Fruit fly (Drosophila melanogaster) whole organism, embryonic: Measurements from ENCODE around the gene Gk1.

ENCODE experiments used
- ATbp ChIP-seq: fragments of 200-800 bp; sonication (Bioruptor generic); optimal IDR thresholded peaks from 2 replicates; lab custom pipeline; 2017; ENCODE audit warnings: missing biosample characterization, mild to moderate bottlenecking, missing genetic modification characterization, missing genetic modification reagents
- CG10462 ChIP-seq: fragments of 200-800 bp; sonication (Bioruptor generic); optimal IDR thresholded peaks from 2 replicates; lab custom pipeline; 2016; ENCODE audit warnings: missing biosample characterization, missing genetic modification characterization
- CG11247 ChIP-seq: fragments of 200-800 bp; sonication (Bioruptor generic); IDR thresholded peaks from 2 replicates; pipeline ENCODE4 v1.3.6; 2022; ENCODE audit warnings: missing biosample characterization, missing genetic modification characterization
- CG13624 ChIP-seq: fragments of 200-800 bp; sonication (Bioruptor generic); optimal IDR thresholded peaks from 2 replicates; lab custom pipeline; 2016; ENCODE audit warnings: missing biosample characterization, missing genetic modification characterization
- CG13894 ChIP-seq: fragments of 200-800 bp; sonication (Bioruptor generic); optimal IDR thresholded peaks from 3 replicates; lab custom pipeline; 2018; ENCODE audit warnings: missing biosample characterization, mild to moderate bottlenecking, missing genetic modification characterization, moderate library complexity
- CG14050 ChIP-seq: fragments of 200-800 bp; sonication (Bioruptor generic); IDR thresholded peaks from 3 replicates; pipeline ENCODE4 v1.3.6; 2022; ENCODE audit warnings: missing biosample characterization, missing genetic modification characterization
- CG14667 ChIP-seq: fragments of 200-800 bp; sonication (Bioruptor generic); IDR thresholded peaks from 2 replicates; pipeline ENCODE4 v1.3.6; 2022; ENCODE audit warnings: missing biosample characterization, missing genetic modification characterization
- CG14710 ChIP-seq: fragments of 200-800 bp; sonication (Bioruptor generic); optimal IDR thresholded peaks from 3 replicates; lab custom pipeline; 2019; ENCODE audit warnings: missing biosample characterization, mild to moderate bottlenecking, missing genetic modification characterization, moderate library complexity
- CG16863 ChIP-seq: fragments of 200-800 bp; sonication (Bioruptor generic); optimal IDR thresholded peaks from 3 replicates; lab custom pipeline; 2016; ENCODE audit warnings: missing biosample characterization, missing genetic modification characterization
- CG17359 ChIP-seq: fragments of 200-800 bp; sonication (Bioruptor generic); optimal IDR thresholded peaks from 3 replicates; lab custom pipeline; 2018; ENCODE audit warnings: missing biosample characterization, mild to moderate bottlenecking, missing genetic modification characterization, moderate library complexity
- CG17912 ChIP-seq: fragments of 200-800 bp; sonication (Bioruptor generic); optimal IDR thresholded peaks from 2 replicates; lab custom pipeline; 2018; ENCODE audit warnings: missing biosample characterization, mild to moderate bottlenecking, missing genetic modification characterization
- CG18599 ChIP-seq: fragments of 200-800 bp; sonication (Bioruptor generic); optimal IDR thresholded peaks from 3 replicates; lab custom pipeline; 2017; ENCODE audit warnings: missing biosample characterization, missing genetic modification characterization, mild to moderate bottlenecking, moderate library complexity, missing genetic modification reagents
- CG32772 ChIP-seq: fragments of 200-800 bp; sonication (Bioruptor generic); IDR thresholded peaks from 2 replicates; pipeline ENCODE4 v1.3.6; 2022; ENCODE audit warnings: missing biosample characterization, missing genetic modification characterization
- CG4360 ChIP-seq: fragments of 200-800 bp; sonication (Bioruptor generic); IDR thresholded peaks from 2 replicates; pipeline ENCODE4 v1.3.6; 2022; ENCODE audit warnings: missing biosample characterization, missing genetic modification characterization
- CG4404 ChIP-seq: fragments of 200-800 bp; sonication (Bioruptor generic); IDR thresholded peaks from 2 replicates; pipeline ENCODE4 v1.3.6; 2022; ENCODE audit warnings: missing biosample characterization, missing genetic modification characterization
- CG4707 ChIP-seq: fragments of 200-800 bp; sonication (Bioruptor generic); optimal IDR thresholded peaks from 2 replicates; lab custom pipeline; 2018; ENCODE audit warnings: missing biosample characterization, mild to moderate bottlenecking, missing genetic modification characterization, moderate library complexity
- CG5180 ChIP-seq: fragments of 200-800 bp; sonication (Bioruptor generic); optimal IDR thresholded peaks from 3 replicates; lab custom pipeline; 2017; ENCODE audit warnings: missing biosample characterization, missing genetic modification characterization, mild to moderate bottlenecking, moderate library complexity, missing genetic modification reagents
- CG6791 ChIP-seq: fragments of 200-800 bp; sonication (Bioruptor generic); IDR thresholded peaks from 3 replicates; pipeline ENCODE4 v1.3.6; 2022; ENCODE audit warnings: missing biosample characterization, missing genetic modification characterization; ENCODE audit not compliant: partially characterized antibody
- CG7745 ChIP-seq: fragments of 200-800 bp; sonication (Bioruptor generic); optimal IDR thresholded peaks from 2 replicates; lab custom pipeline; 2018; ENCODE audit warnings: missing biosample characterization, mild to moderate bottlenecking, missing genetic modification characterization, moderate library complexity
- CG8290 ChIP-seq, 3 experiments: fragments of 200-800 bp; sonication (Bioruptor generic); optimal IDR thresholded peaks; 2 replicates each; lab custom pipeline; 2016 to 2019; ENCODE audit warnings: missing biosample characterization in 3 of 3, missing genetic modification characterization in 3 of 3, mild to moderate bottlenecking in 2 of 3, moderate library complexity in 1 of 3
- CG9437 ChIP-seq: fragments of 200-800 bp; sonication (Bioruptor generic); optimal IDR thresholded peaks from 2 replicates; lab custom pipeline; 2018; ENCODE audit warnings: missing biosample characterization, mild to moderate bottlenecking, missing genetic modification characterization
- Elba2 ChIP-seq: fragments of 200-800 bp; sonication (Bioruptor generic); optimal IDR thresholded peaks from 3 replicates; lab custom pipeline; 2016; ENCODE audit warnings: missing biosample characterization, missing genetic modification characterization
- Fer1 ChIP-seq: fragments of 200-800 bp; sonication (Bioruptor generic); optimal IDR thresholded peaks from 2 replicates; lab custom pipeline; 2017; ENCODE audit warnings: missing biosample characterization, mild to moderate bottlenecking, missing genetic modification characterization
- HLH3B ChIP-seq: fragments of 200-800 bp; sonication (Bioruptor generic); IDR thresholded peaks from 2 replicates; pipeline ENCODE4 v1.3.6; 2022; ENCODE audit warnings: missing biosample characterization, missing genetic modification characterization
- Poxn ChIP-seq: fragments of 200-800 bp; sonication (Bioruptor generic); IDR thresholded peaks from 2 replicates; pipeline ENCODE4 v1.3.6; 2022; ENCODE audit warnings: missing biosample characterization, missing genetic modification characterization
- Sox102F ChIP-seq: fragments of 200-800 bp; sonication (Bioruptor generic); optimal IDR thresholded peaks from 2 replicates; lab custom pipeline; 2018; ENCODE audit warnings: missing biosample characterization, mild to moderate bottlenecking, missing genetic modification characterization, moderate library complexity
- amos ChIP-seq: fragments of 200-800 bp; sonication (Bioruptor generic); IDR thresholded peaks from 2 replicates; pipeline ENCODE4 v1.3.6; 2022; ENCODE audit warnings: missing biosample characterization, missing genetic modification characterization; ENCODE audit not compliant: partially characterized antibody
- az2 ChIP-seq: fragments of 200-800 bp; sonication (Bioruptor generic); optimal IDR thresholded peaks from 3 replicates; lab custom pipeline; 2016; ENCODE audit warnings: missing biosample characterization, missing genetic modification characterization
- bbx ChIP-seq: fragments of 200-800 bp; sonication (Bioruptor generic); IDR thresholded peaks from 2 replicates; pipeline ENCODE4 v1.3.6; 2022; ENCODE audit warnings: missing biosample characterization, missing genetic modification characterization; ENCODE audit not compliant: partially characterized antibody
- cg ChIP-seq: fragments of 200-800 bp; sonication (Bioruptor generic); optimal IDR thresholded peaks from 3 replicates; lab custom pipeline; 2019; ENCODE audit warnings: missing biosample characterization, mild to moderate bottlenecking, missing genetic modification characterization, moderate library complexity
- dan ChIP-seq: fragments of 200-800 bp; sonication (Bioruptor generic); IDR thresholded peaks from 2 replicates; pipeline ENCODE4 v1.3.6; 2022; ENCODE audit warnings: missing biosample characterization, missing genetic modification characterization
- danr ChIP-seq: fragments of 200-800 bp; sonication (Bioruptor generic); IDR thresholded peaks from 2 replicates; pipeline ENCODE4 v1.3.6; 2022; ENCODE audit warnings: missing biosample characterization, missing genetic modification characterization
- ems ChIP-seq: fragments of 200-800 bp; sonication (Bioruptor generic); optimal IDR thresholded peaks from 3 replicates; lab custom pipeline; 2016; ENCODE audit warnings: missing biosample characterization, missing genetic modification characterization
- fd3F ChIP-seq: fragments of 200-800 bp; sonication (Bioruptor generic); optimal IDR thresholded peaks from 2 replicates; lab custom pipeline; 2018; ENCODE audit warnings: missing biosample characterization, mild to moderate bottlenecking, missing genetic modification characterization, moderate library complexity
- gcm2 ChIP-seq: fragments of 200-800 bp; sonication (Bioruptor generic); optimal IDR thresholded peaks from 2 replicates; lab custom pipeline; 2016; ENCODE audit warnings: missing biosample characterization, missing genetic modification characterization
- grau ChIP-seq: fragments of 200-800 bp; optimal IDR thresholded peaks from 3 replicates; lab custom pipeline; 2019; ENCODE audit warnings: missing biosample characterization, mild to moderate bottlenecking, missing genetic modification characterization, moderate library complexity
- mam ChIP-seq: fragments of 200-800 bp; sonication (Bioruptor generic); optimal IDR thresholded peaks from 3 replicates; lab custom pipeline; 2016; ENCODE audit warnings: missing biosample characterization, missing genetic modification characterization
- mirr ChIP-seq: fragments of 200-800 bp; sonication (Bioruptor generic); optimal IDR thresholded peaks from 3 replicates; lab custom pipeline; 2018; ENCODE audit warnings: missing biosample characterization, mild to moderate bottlenecking, missing genetic modification characterization
- oc ChIP-seq: fragments of 200-800 bp; sonication (Bioruptor generic); optimal IDR thresholded peaks from 2 replicates; lab custom pipeline; 2018; ENCODE audit warnings: missing biosample characterization, mild to moderate bottlenecking, missing genetic modification characterization, moderate library complexity
- pros ChIP-seq: fragments of 200-800 bp; sonication (Bioruptor generic); optimal IDR thresholded peaks from 3 replicates; lab custom pipeline; 2019; ENCODE audit warnings: missing biosample characterization, mild to moderate bottlenecking, missing genetic modification characterization, moderate library complexity
- repo ChIP-seq: fragments of 200-800 bp; sonication (Bioruptor generic); optimal IDR thresholded peaks from 2 replicates; lab custom pipeline; 2016; ENCODE audit warnings: missing biosample characterization, missing genetic modification characterization
- ro ChIP-seq: fragments of 200-800 bp; sonication (Bioruptor generic); IDR thresholded peaks from 2 replicates; pipeline ENCODE4 v1.3.6; 2022; ENCODE audit warnings: missing biosample characterization, missing genetic modification characterization
- scrt ChIP-seq: fragments of 200-800 bp; sonication (Bioruptor generic); optimal IDR thresholded peaks from 2 replicates; lab custom pipeline; 2018; ENCODE audit warnings: missing biosample characterization, mild to moderate bottlenecking, missing genetic modification characterization, moderate library complexity
- sr ChIP-seq: fragments of 200-800 bp; sonication (Bioruptor generic); IDR thresholded peaks from 3 replicates; pipeline ENCODE4 v1.3.6; 2022; ENCODE audit warnings: missing biosample characterization, missing genetic modification characterization
- ssp ChIP-seq: fragments of 200-800 bp; sonication (Bioruptor generic); IDR thresholded peaks from 2 replicates; pipeline ENCODE4 v1.3.6; 2022; ENCODE audit warnings: missing biosample characterization, missing genetic modification characterization
- tin ChIP-seq: fragments of 200-800 bp; sonication (Bioruptor generic); optimal IDR thresholded peaks from 3 replicates; lab custom pipeline; 2016; ENCODE audit warnings: missing biosample characterization, missing genetic modification characterization
- unpg ChIP-seq: fragments of 200-800 bp; sonication (Bioruptor generic); optimal IDR thresholded peaks from 3 replicates; lab custom pipeline; 2018; ENCODE audit warnings: missing biosample characterization, mild to moderate bottlenecking, missing genetic modification characterization, moderate library complexity
- vnd ChIP-seq: fragments of 200-800 bp; sonication (Bioruptor generic); IDR thresholded peaks from 3 replicates; pipeline ENCODE4 v1.3.6; 2022; ENCODE audit warnings: missing biosample characterization, missing genetic modification characterization; ENCODE audit not compliant: partially characterized antibody
- zen ChIP-seq: fragments of 200-800 bp; sonication (Bioruptor generic); optimal IDR thresholded peaks from 3 replicates; lab custom pipeline; 2018; ENCODE audit warnings: missing biosample characterization, mild to moderate bottlenecking, missing genetic modification characterization, moderate library complexity

Gene Gk1

DNA sequence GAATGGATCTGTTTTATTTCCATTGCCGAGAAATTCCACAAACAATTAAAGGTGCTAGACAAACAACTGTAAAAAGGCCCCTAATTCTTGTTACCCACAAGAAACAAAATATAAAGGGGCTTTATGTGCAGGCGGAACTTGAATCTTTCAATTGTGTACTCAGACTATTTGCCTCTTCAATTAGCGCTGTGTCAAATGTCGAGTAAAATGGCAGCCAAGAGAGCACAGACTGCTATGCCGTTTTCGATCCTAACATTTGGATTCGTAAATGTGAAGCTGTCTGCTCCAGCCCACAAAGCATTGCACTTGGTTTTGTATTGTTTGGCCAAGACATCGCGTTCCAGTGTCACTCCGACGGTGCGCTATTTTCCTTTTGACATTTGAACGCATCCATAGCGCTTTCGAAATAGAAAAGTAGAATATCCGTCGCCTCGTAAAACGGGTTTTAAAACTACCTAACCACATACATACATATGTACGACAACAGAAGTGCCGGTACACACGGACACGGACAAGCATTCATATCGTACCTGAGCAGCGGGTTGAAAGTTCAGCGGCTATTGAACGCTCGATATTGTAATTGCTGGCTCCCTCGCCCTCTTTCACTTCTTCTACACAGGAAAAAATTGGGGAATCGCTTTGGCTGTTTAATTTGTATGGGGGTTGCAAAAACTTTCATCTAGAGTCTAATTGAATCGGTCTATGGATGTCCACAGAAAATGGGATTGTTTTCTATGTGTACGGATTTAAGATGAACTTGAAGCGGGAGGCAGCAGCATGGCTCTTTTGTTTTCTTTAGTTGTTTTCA, 39.5 kb downstream of the Gk1 start (continued):
- TF ChIP-seq cg (GFP tag; lab: Kevin White, UChicago) = peak; percentile 47
- TF ChIP-seq Sox102F = peak; percentile 3
- TF ChIP-seq CG9437 (GFP tag; lab: Kevin White, UChicago) = no peak
- TF ChIP-seq scrt (GFP tag; lab: Kevin White, UChicago) = no peak
- no peak for TF ChIP-seq CG5180 (GFP tag; lab: Kevin White, UChicago)
- 0 out of 2 replicates have a peak, but pooled peaks have one; percentile 20 for TF ChIP-seq amos (GFP tag; lab: Robert Waterston, UW)
- TF ChIP-seq CG18599 (GFP tag; lab: Kevin White, UChicago) = peak; percentile 50
- TF ChIP-seq CG4404 (GFP tag; lab: Robert Waterston, UW) = no peak
- TF ChIP-seq unpg (GFP tag; lab: Kevin White, UChicago) = peak; percentile 42
- TF ChIP-seq vnd (GFP tag; lab: Robert Waterston, UW) = no peak
- no peak for TF ChIP-seq gcm2
- no peak for TF ChIP-seq az2
- TF ChIP-seq CG4360 (GFP tag; lab: Robert Waterston, UW) = no peak
- TF ChIP-seq mirr (GFP tag; lab: Kevin White, UChicago) = no peak
- no peak for TF ChIP-seq sr (GFP tag; lab: Robert Waterston, UW)
- no peak for TF ChIP-seq CG8290 (GFP tag; optimal IDR thresholded peaks at IDR 0.05; lab: Kevin White, UChicago)
- TF ChIP-seq CG8290 (tag; optimal IDR thresholded peaks at IDR 0.05; lab: Kevin White, UChicago) = no peak
- TF ChIP-seq CG13624 = no peak
- peak; percentile 35 for TF ChIP-seq pros (GFP tag; lab: Kevin White, UChicago)
- TF ChIP-seq ssp (GFP tag; lab: Robert Waterston, UW) = no peak
- no peak for TF ChIP-seq ems (GFP tag; lab: Kevin White, UChicago)
- TF ChIP-seq CG11247 (GFP tag; lab: Robert Waterston, UW) = no peak
- TF ChIP-seq CG4707 = no peak
- peak; percentile 1 for TF ChIP-seq ATbp (GFP tag; lab: Kevin White, UChicago)
- no peak for TF ChIP-seq Poxn (GFP tag; lab: Robert Waterston, UW)
- TF ChIP-seq dan (GFP tag; lab: Robert Waterston, UW) = no peak
- no peak for TF ChIP-seq ro (GFP tag; lab: Robert Waterston, UW)
- no peak for TF ChIP-seq CG10462 (GFP tag; lab: Kevin White, UChicago)
- no peak for TF ChIP-seq CG17912
- peak; percentile 17 for TF ChIP-seq tin (GFP tag; lab: Kevin White, UChicago)
- no peak for TF ChIP-seq oc (tag; lab: Kevin White, UChicago)
- TF ChIP-seq CG14050 = no peak
- TF ChIP-seq danr (GFP tag; lab: Robert Waterston, UW) = no peak
- no peak for TF ChIP-seq CG32772 (GFP tag; lab: Robert Waterston, UW)
- TF ChIP-seq CG13894 (tag; lab: Kevin White, UChicago) = no peak
- TF ChIP-seq HLH3B (GFP tag; lab: Robert Waterston, UW) = no peak
- TF ChIP-seq CG17359 (tag; lab: Kevin White, UChicago) = peak; percentile 3
- TF ChIP-seq Elba2 (GFP tag; lab: Kevin White, UChicago) = no peak
- no peak for TF ChIP-seq fd3F (GFP tag; lab: Kevin White, UChicago)
- no peak for TF ChIP-seq CG6791 (GFP tag; lab: Robert Waterston, UW)
- TF ChIP-seq CG16863 (GFP tag; lab: Kevin White, UChicago) = no peak
- no peak for TF ChIP-seq repo (GFP tag; lab: Kevin White, UChicago)
- no peak for TF ChIP-seq CG7745 (tag; lab: Kevin White, UChicago)
- TF ChIP-seq CG14667 (GFP tag; lab: Robert Waterston, UW) = no peak
- no peak for TF ChIP-seq mam (GFP tag; lab: Kevin White, UChicago)
- TF ChIP-seq Fer1 (GFP tag; lab: Kevin White, UChicago) = no peak
- no peak for TF ChIP-seq zen (tag; lab: Kevin White, UChicago)
- no peak for TF ChIP-seq bbx (GFP tag; lab: Robert Waterston, UW)
- TF ChIP-seq CG14710 = peak; percentile 2
- TF ChIP-seq grau = peak; percentile 30
